Fruit fly (Drosophila melanogaster): ENCODE measurements around the gene CG14325.

The CG14325 gene

dm6 chr3R:17588805-17589204 lies 38.1 kb upstream of the CG14325 start:
- no peak for TF ChIP-seq CrebA (GFP tag; optimal IDR thresholded peaks at IDR 0.05; ENCODE audit: borderline replicate concordance)
- TF ChIP-seq fru (GFP tag; optimal IDR thresholded peaks at IDR 0.05) = no peak
- TF ChIP-seq OdsH (GFP tag; optimal IDR thresholded peaks at IDR 0.05) = no peak
- TF ChIP-seq Abd-B (GFP tag; optimal IDR thresholded peaks at IDR 0.05) = no peak
- no peak for TF ChIP-seq GATAd (GFP tag; optimal IDR thresholded peaks at IDR 0.05)
- no peak for TF ChIP-seq Jra (GFP tag; optimal IDR thresholded peaks at IDR 0.05)
- no peak for TF ChIP-seq Hnf4 (GFP tag; optimal IDR thresholded peaks at IDR 0.05)
- no peak for TF ChIP-seq usp (GFP tag; optimal IDR thresholded peaks at IDR 0.05)
- no peak for TF ChIP-seq tai (GFP tag; optimal IDR thresholded peaks at IDR 0.05)
- no peak for TF ChIP-seq dsf (GFP tag; optimal IDR thresholded peaks at IDR 0.05; ENCODE audit: borderline replicate concordance)
- no peak for TF ChIP-seq br (GFP tag; optimal IDR thresholded peaks at IDR 0.05)
- no peak for TF ChIP-seq foxo (GFP tag; optimal IDR thresholded peaks at IDR 0.05)
- no peak for TF ChIP-seq lola (GFP tag; optimal IDR thresholded peaks at IDR 0.05)
- TF ChIP-seq Rel (GFP tag; optimal IDR thresholded peaks at IDR 0.05) = no peak
- no peak for TF ChIP-seq Rel (tag; optimal IDR thresholded peaks at IDR 0.05)

- TF ChIP-seq Jra (GFP tag; optimal IDR thresholded peaks at IDR 0.05) = no peak
- no peak for TF ChIP-seq Mio (GFP tag; optimal IDR thresholded peaks at IDR 0.05)
- no peak for TF ChIP-seq GATAd (GFP tag; optimal IDR thresholded peaks at IDR 0.05)
- TF ChIP-seq N (GFP tag; optimal IDR thresholded peaks at IDR 0.05) = no peak
- TF ChIP-seq brk (GFP tag; optimal IDR thresholded peaks at IDR 0.05) = no peak
- no peak for TF ChIP-seq pan (optimal IDR thresholded peaks at IDR 0.05)
- TF ChIP-seq jim (GFP tag; optimal IDR thresholded peaks at IDR 0.05) = no peak
- no peak for TF ChIP-seq ey (GFP tag; optimal IDR thresholded peaks at IDR 0.05)
- TF ChIP-seq Myc (optimal IDR thresholded peaks at IDR 0.05) = no peak
- TF ChIP-seq Hr83 (GFP tag; optimal IDR thresholded peaks at IDR 0.05; ENCODE audit: poor library complexity, severe bottlenecking) = no peak
These were observed 35.1 kb upstream of the CG14325 start for dm6 chr3R:17591831-17592230.

- TF ChIP-seq CrebA (GFP tag; optimal IDR thresholded peaks at IDR 0.05; ENCODE audit: borderline replicate concordance) = no peak
- TF ChIP-seq Jra (GFP tag; optimal IDR thresholded peaks at IDR 0.05) = no peak
- no peak for TF ChIP-seq HLH106 (tag; optimal IDR thresholded peaks at IDR 0.05)
- no peak for TF ChIP-seq jim (GFP tag; optimal IDR thresholded peaks at IDR 0.05)
- no peak for TF ChIP-seq Mio (GFP tag; optimal IDR thresholded peaks at IDR 0.05)
- no peak for TF ChIP-seq CG9705 (GFP tag; optimal IDR thresholded peaks at IDR 0.05)
- no peak for TF ChIP-seq psq (GFP tag; optimal IDR thresholded peaks at IDR 0.05)
- TF ChIP-seq Rel (GFP tag; optimal IDR thresholded peaks at IDR 0.05) = no peak
- no peak for TF ChIP-seq Rel (tag; optimal IDR thresholded peaks at IDR 0.05)
- no peak for TF ChIP-seq GATAd (GFP tag; optimal IDR thresholded peaks at IDR 0.05)
- TF ChIP-seq Hr83 (GFP tag; optimal IDR thresholded peaks at IDR 0.05; ENCODE audit: poor library complexity, severe bottlenecking) = no peak
- TF ChIP-seq rgr (GFP tag; optimal IDR thresholded peaks at IDR 0.05) = no peak
- no peak for TF ChIP-seq ey (GFP tag; optimal IDR thresholded peaks at IDR 0.05)
- no peak for TF ChIP-seq dsf (GFP tag; optimal IDR thresholded peaks at IDR 0.05; ENCODE audit: borderline replicate concordance)
- no peak for TF ChIP-seq brk (GFP tag; optimal IDR thresholded peaks at IDR 0.05)
These were observed 33.5 kb upstream of the CG14325 start for dm6 chr3R:17593470-17593869.

dm6 chr3R:17594086-17594485 lies 32.8 kb upstream of the CG14325 start, which contains the start of gene Sgs5bis:
Sgs5bis (plus strand) TSS chr3R:17594386.
- TF ChIP-seq br (GFP tag; optimal IDR thresholded peaks at IDR 0.05) (no peak), Sp1 (GFP tag; optimal IDR thresholded peaks at IDR 0.05) (no peak), lola (GFP tag; optimal IDR thresholded peaks at IDR 0.05) (no peak), h (GFP tag; optimal IDR thresholded peaks at IDR 0.05) (no peak), sv (GFP tag; optimal IDR thresholded peaks at IDR 0.05) (no peak), jim (GFP tag; optimal IDR thresholded peaks at IDR 0.05) (no peak), Hr78 (GFP tag; optimal IDR thresholded peaks at IDR 0.05) (no peak), Hr83 (GFP tag; optimal IDR thresholded peaks at IDR 0.05; ENCODE audit: poor library complexity, severe bottlenecking) (no peak)

- TF ChIP-seq CG9705 (GFP tag; optimal IDR thresholded peaks at IDR 0.05) (peak; percentile 25), jim (GFP tag; optimal IDR thresholded peaks at IDR 0.05) (no peak), br (GFP tag; optimal IDR thresholded peaks at IDR 0.05) (peak; percentile 53), CG32264 (GFP tag; optimal IDR thresholded peaks at IDR 0.05) (no peak), Myc (optimal IDR thresholded peaks at IDR 0.05) (no peak), h (GFP tag; optimal IDR thresholded peaks at IDR 0.05) (peak; percentile 82), Sp1 (GFP tag; optimal IDR thresholded peaks at IDR 0.05) (peak; percentile 47), Jra (GFP tag; optimal IDR thresholded peaks at IDR 0.05) (peak; percentile 35), fru (GFP tag; optimal IDR thresholded peaks at IDR 0.05) (peak; percentile 55), brk (GFP tag; optimal IDR thresholded peaks at IDR 0.05) (peak; percentile 55), Dfd (GFP tag; optimal IDR thresholded peaks at IDR 0.05) (no peak), CrebA (GFP tag; optimal IDR thresholded peaks at IDR 0.05; ENCODE audit: borderline replicate concordance) (peak; percentile 53), psq (GFP tag; optimal IDR thresholded peaks at IDR 0.05) (peak; percentile 32), Hnf4 (GFP tag; optimal IDR thresholded peaks at IDR 0.05) (peak; percentile 67), dl (GFP tag; optimal IDR thresholded peaks at IDR 0.05; ENCODE audit: insufficient read depth in 1 of 2, partially characterized antibody in 2 of 2) (no peak), dmrt93B (GFP tag; optimal IDR thresholded peaks at IDR 0.05) (no peak), tai (GFP tag; optimal IDR thresholded peaks at IDR 0.05) (peak; percentile 51), N (GFP tag; optimal IDR thresholded peaks at IDR 0.05) (no peak), OdsH (GFP tag; optimal IDR thresholded peaks at IDR 0.05) (peak; percentile 66), sage (GFP tag; optimal IDR thresholded peaks at IDR 0.05) (no peak), rgr (GFP tag; optimal IDR thresholded peaks at IDR 0.05) (peak; percentile 82), Hr83 (GFP tag; optimal IDR thresholded peaks at IDR 0.05; ENCODE audit: poor library complexity, severe bottlenecking) (peak; percentile 96), foxo (GFP tag; optimal IDR thresholded peaks at IDR 0.05) (peak in 1 of 2 experiments; percentile 51), ey (GFP tag; optimal IDR thresholded peaks at IDR 0.05) (peak; percentile 11)
These were observed 31.8 kb upstream of the CG14325 start, which contains the start of gene Sgs5 for dm6 chr3R:17595084-17595483. Sgs5 (plus strand) TSS chr3R:17595362.
